Fruit fly (Drosophila melanogaster) whole organism, embryonic: ENCODE results near the gene CG5104.

Experiments used
- ATbp ChIP-seq: fragments of 200-800 bp; sonication (Bioruptor generic); optimal IDR thresholded peaks from 2 replicates; lab custom pipeline; 2017; ENCODE audit warnings: missing biosample characterization, mild to moderate bottlenecking, missing genetic modification characterization, missing genetic modification reagents
- Ada2b ChIP-seq: fragments of 200-800 bp; sonication (Bioruptor generic); IDR thresholded peaks from 2 replicates; pipeline ENCODE4 v1.3.6; 2022; ENCODE audit warnings: missing biosample characterization, missing genetic modification characterization
- Asciz ChIP-seq: fragments of 200-800 bp; sonication (Bioruptor generic); optimal IDR thresholded peaks from 2 replicates; lab custom pipeline; 2017; ENCODE audit warnings: missing biosample characterization, mild to moderate bottlenecking, missing genetic modification characterization, missing genetic modification reagents
- B-H1 ChIP-seq: fragments of 200-800 bp; sonication (Bioruptor generic); IDR thresholded peaks from 3 replicates; pipeline ENCODE4 v1.3.6; 2022; ENCODE audit warnings: missing biosample characterization, missing genetic modification characterization
- CG10274 ChIP-seq: fragments of 200-800 bp; sonication (Bioruptor generic); optimal IDR thresholded peaks from 3 replicates; lab custom pipeline; 2017; ENCODE audit warnings: missing biosample characterization, mild to moderate bottlenecking, missing genetic modification characterization
- CG10654 ChIP-seq: fragments of 200-800 bp; sonication (Bioruptor generic); optimal IDR thresholded peaks from 2 replicates; lab custom pipeline; 2016; ENCODE audit warnings: missing biosample characterization, missing genetic modification characterization
- CG10979 ChIP-seq: fragments of 200-800 bp; sonication (Bioruptor generic); optimal IDR thresholded peaks from 2 replicates; lab custom pipeline; 2018; ENCODE audit warnings: missing biosample characterization, mild to moderate bottlenecking, missing genetic modification characterization, moderate library complexity
- CG11696 ChIP-seq: fragments of 200-800 bp; sonication (Bioruptor generic); IDR thresholded peaks from 2 replicates; pipeline ENCODE4 v1.3.6; 2022; ENCODE audit warnings: missing biosample characterization, missing genetic modification characterization
- CG13123 ChIP-seq: fragments of 200-800 bp; sonication (Bioruptor generic); optimal IDR thresholded peaks from 2 replicates; lab custom pipeline; 2016; ENCODE audit warnings: missing biosample characterization, missing genetic modification characterization
- CG13894 ChIP-seq: fragments of 200-800 bp; sonication (Bioruptor generic); optimal IDR thresholded peaks from 3 replicates; lab custom pipeline; 2018; ENCODE audit warnings: missing biosample characterization, mild to moderate bottlenecking, missing genetic modification characterization, moderate library complexity
- CG15479 ChIP-seq: fragments of 200-800 bp; sonication (Bioruptor generic); optimal IDR thresholded peaks from 3 replicates; lab custom pipeline; 2019; ENCODE audit warnings: missing biosample characterization, mild to moderate bottlenecking, missing genetic modification characterization, moderate library complexity
- CG1832 ChIP-seq: fragments of 200-800 bp; sonication (Bioruptor generic); optimal IDR thresholded peaks from 2 replicates; lab custom pipeline; 2017; ENCODE audit warnings: missing biosample characterization, mild to moderate bottlenecking, missing genetic modification characterization, inconsistent platforms
- CG18476 ChIP-seq: fragments of 200-800 bp; sonication (Bioruptor generic); optimal IDR thresholded peaks from 2 replicates; lab custom pipeline; 2016; ENCODE audit warnings: missing biosample characterization, mild to moderate bottlenecking, missing genetic modification characterization
- CG2129 ChIP-seq: fragments of 200-800 bp; sonication (Bioruptor generic); IDR thresholded peaks from 2 replicates; pipeline ENCODE4 v1.3.6; 2022; ENCODE audit warnings: missing biosample characterization, missing genetic modification characterization; ENCODE audit not compliant: partially characterized antibody
- CG30403 ChIP-seq: fragments of 200-800 bp; sonication (Bioruptor generic); optimal IDR thresholded peaks from 3 replicates; lab custom pipeline; 2016; ENCODE audit warnings: missing biosample characterization, missing genetic modification characterization
- CG7372 ChIP-seq: fragments of 200-800 bp; sonication (Bioruptor generic); IDR thresholded peaks from 2 replicates; pipeline ENCODE4 v1.3.6; 2022; ENCODE audit warnings: missing biosample characterization, missing genetic modification characterization
- CG8281 ChIP-seq: fragments of 200-800 bp; sonication (Bioruptor generic); optimal IDR thresholded peaks from 2 replicates; lab custom pipeline; 2018; ENCODE audit warnings: missing biosample characterization, mild to moderate bottlenecking, missing genetic modification characterization, moderate library complexity
- CG8765 ChIP-seq: fragments of 200-800 bp; sonication (Bioruptor generic); IDR thresholded peaks from 2 replicates; pipeline ENCODE4 v1.3.6; 2022; ENCODE audit warnings: missing biosample characterization, missing genetic modification characterization
- Dfd ChIP-seq, 2 experiments: fragments of >200 bp; optimal IDR thresholded peaks; 2 replicates each; lab custom pipeline; 2017; ENCODE audit warnings: missing biosample characterization in 2 of 2, missing genetic modification characterization in 2 of 2
- Dll ChIP-seq: fragments of 200-800 bp; sonication (Bioruptor generic); IDR thresholded peaks from 4 replicates; pipeline ENCODE4 v1.3.6; 2022; ENCODE audit warnings: missing biosample characterization, missing genetic modification characterization; ENCODE audit not compliant: partially characterized antibody
- Elba2 ChIP-seq: fragments of 200-800 bp; sonication (Bioruptor generic); optimal IDR thresholded peaks from 3 replicates; lab custom pipeline; 2016; ENCODE audit warnings: missing biosample characterization, missing genetic modification characterization
- Hr51 ChIP-seq, 2 experiments: fragments of 200-800 bp; sonication (Bioruptor generic); optimal IDR thresholded peaks; 2 replicates in 1 of 2; 3 replicates in 1 of 2; lab custom pipeline; 2016 to 2018; ENCODE audit warnings: missing biosample characterization in 2 of 2, missing genetic modification characterization in 2 of 2, mild to moderate bottlenecking in 1 of 2, moderate library complexity in 1 of 2
- Kr ChIP-seq: fragments of 200-800 bp; sonication (Bioruptor generic); optimal IDR thresholded peaks from 2 replicates; lab custom pipeline; 2017; ENCODE audit warnings: missing biosample characterization, mild to moderate bottlenecking, missing genetic modification characterization
- MTF-1 ChIP-seq: fragments of 200-800 bp; sonication (Bioruptor generic); optimal IDR thresholded peaks from 2 replicates; lab custom pipeline; 2018; ENCODE audit warnings: missing biosample characterization, mild to moderate bottlenecking, missing genetic modification characterization, borderline replicate concordance
- Neu2 ChIP-seq: fragments of 200-800 bp; sonication (Bioruptor generic); optimal IDR thresholded peaks from 3 replicates; lab custom pipeline; 2016; ENCODE audit warnings: missing biosample characterization, missing genetic modification characterization, borderline replicate concordance
- NfI ChIP-seq: fragments of 200-800 bp; sonication (Bioruptor generic); optimal IDR thresholded peaks from 3 replicates; lab custom pipeline; 2018; ENCODE audit warnings: missing biosample characterization, mild to moderate bottlenecking, missing genetic modification characterization, moderate library complexity
- Scr ChIP-seq: fragments of 200-800 bp; sonication (Bioruptor generic); IDR thresholded peaks from 2 replicates; pipeline ENCODE4 v1.3.6; 2022; ENCODE audit warnings: missing biosample characterization, missing genetic modification characterization; ENCODE audit not compliant: partially characterized antibody
- ap ChIP-seq: fragments of 200-800 bp; sonication (Bioruptor generic); IDR thresholded peaks from 2 replicates; pipeline ENCODE4 v1.3.6; 2022; ENCODE audit warnings: missing biosample characterization, missing genetic modification characterization
- ato ChIP-seq: fragments of 200-800 bp; sonication (Bioruptor generic); IDR thresholded peaks from 2 replicates; pipeline ENCODE4 v1.3.6; 2022; ENCODE audit warnings: missing biosample characterization, missing genetic modification characterization; ENCODE audit not compliant: partially characterized antibody
- cg ChIP-seq: fragments of 200-800 bp; sonication (Bioruptor generic); optimal IDR thresholded peaks from 3 replicates; lab custom pipeline; 2019; ENCODE audit warnings: missing biosample characterization, mild to moderate bottlenecking, missing genetic modification characterization, moderate library complexity
- crp ChIP-seq, 2 experiments: fragments of 200-800 bp; sonication (Bioruptor generic); optimal IDR thresholded peaks; 2 replicates in 1 of 2; 3 replicates in 1 of 2; lab custom pipeline; 2017; ENCODE audit warnings: missing biosample characterization in 2 of 2, missing genetic modification characterization in 2 of 2, mild to moderate bottlenecking in 1 of 2, moderate library complexity in 1 of 2
- eve ChIP-seq, 2 experiments: fragments of >200 bp; optimal IDR thresholded peaks; 2 replicates each; lab custom pipeline; 2017; ENCODE audit warnings: missing biosample characterization in 2 of 2, missing genetic modification characterization in 2 of 2
- gcm ChIP-seq: fragments of 200-800 bp; sonication (Bioruptor generic); optimal IDR thresholded peaks from 2 replicates; lab custom pipeline; 2019; ENCODE audit warnings: missing biosample characterization, mild to moderate bottlenecking, missing genetic modification characterization, moderate library complexity
- grau ChIP-seq: fragments of 200-800 bp; optimal IDR thresholded peaks from 3 replicates; lab custom pipeline; 2019; ENCODE audit warnings: missing biosample characterization, mild to moderate bottlenecking, missing genetic modification characterization, moderate library complexity
- insv ChIP-seq, 2 experiments: fragments of 200-800 bp; sonication (Bioruptor generic); optimal IDR thresholded peaks; 3 replicates each; lab custom pipeline; 2016 to 2018; ENCODE audit warnings: missing biosample characterization in 2 of 2, missing genetic modification characterization in 2 of 2
- kay ChIP-seq: fragments of 200-800 bp; sonication (Bioruptor generic); optimal IDR thresholded peaks from 2 replicates; lab custom pipeline; 2016; ENCODE audit warnings: missing biosample characterization, missing genetic modification characterization
- lola ChIP-seq, 3 experiments: fragments of >200 bp in 2 of 3; fragments of 200-800 bp in 1 of 3; sonication (Bioruptor generic) in 1 of 3; optimal IDR thresholded peaks; 2 replicates each; lab custom pipeline; 2017 to 2019; ENCODE audit warnings: missing biosample characterization in 3 of 3, missing genetic modification characterization in 3 of 3, mild to moderate bottlenecking in 1 of 3, moderate library complexity in 1 of 3
- mam ChIP-seq: fragments of 200-800 bp; sonication (Bioruptor generic); optimal IDR thresholded peaks from 3 replicates; lab custom pipeline; 2016; ENCODE audit warnings: missing biosample characterization, missing genetic modification characterization
- mld ChIP-seq: fragments of 200-800 bp; sonication (Bioruptor generic); IDR thresholded peaks from 3 replicates; pipeline ENCODE4 v1.3.6; 2022; ENCODE audit warnings: missing biosample characterization, missing genetic modification characterization; ENCODE audit not compliant: partially characterized antibody
- odd ChIP-seq: fragments of 200-800 bp; sonication (Bioruptor generic); optimal IDR thresholded peaks from 2 replicates; lab custom pipeline; 2017; ENCODE audit warnings: missing biosample characterization, mild to moderate bottlenecking, missing genetic modification characterization
- otp ChIP-seq: fragments of 200-800 bp; sonication (Bioruptor generic); IDR thresholded peaks from 3 replicates; pipeline ENCODE4, ENCODE4 v1.3.6; 2022; ENCODE audit warnings: missing biosample characterization, missing genetic modification characterization
- shn ChIP-seq: fragments of 200-800 bp; sonication (Bioruptor generic); optimal IDR thresholded peaks from 3 replicates; lab custom pipeline; 2016; ENCODE audit warnings: missing biosample characterization, missing genetic modification characterization
- stc ChIP-seq: fragments of 200-800 bp; sonication (Bioruptor generic); IDR thresholded peaks from 2 replicates; pipeline ENCODE4 v1.3.6; 2022; ENCODE audit warnings: missing biosample characterization, missing genetic modification characterization
- tgo ChIP-seq: fragments of 200-800 bp; sonication (Bioruptor generic); IDR thresholded peaks from 3 replicates; pipeline ENCODE4 v1.3.6; 2022; ENCODE audit warnings: missing biosample characterization, missing genetic modification characterization
- tx ChIP-seq: fragments of 200-800 bp; sonication (Bioruptor generic); optimal IDR thresholded peaks from 2 replicates; lab custom pipeline; 2016; ENCODE audit warnings: missing biosample characterization, missing genetic modification characterization
- unc-4 ChIP-seq: fragments of 200-800 bp; sonication (Bioruptor generic); IDR thresholded peaks from 2 replicates; pipeline ENCODE4 v1.3.6; 2022; ENCODE audit warnings: missing biosample characterization, missing genetic modification characterization; ENCODE audit not compliant: partially characterized antibody
- wek ChIP-seq: fragments of 200-800 bp; sonication (Bioruptor generic); optimal IDR thresholded peaks from 3 replicates; lab custom pipeline; 2018; ENCODE audit warnings: missing biosample characterization, mild to moderate bottlenecking, missing genetic modification characterization, moderate library complexity
- zf30C ChIP-seq: fragments of 200-800 bp; sonication (Bioruptor generic); optimal IDR thresholded peaks from 3 replicates; lab custom pipeline; 2018; ENCODE audit warnings: missing biosample characterization, mild to moderate bottlenecking, missing genetic modification characterization

The CG5104 gene

DNA sequence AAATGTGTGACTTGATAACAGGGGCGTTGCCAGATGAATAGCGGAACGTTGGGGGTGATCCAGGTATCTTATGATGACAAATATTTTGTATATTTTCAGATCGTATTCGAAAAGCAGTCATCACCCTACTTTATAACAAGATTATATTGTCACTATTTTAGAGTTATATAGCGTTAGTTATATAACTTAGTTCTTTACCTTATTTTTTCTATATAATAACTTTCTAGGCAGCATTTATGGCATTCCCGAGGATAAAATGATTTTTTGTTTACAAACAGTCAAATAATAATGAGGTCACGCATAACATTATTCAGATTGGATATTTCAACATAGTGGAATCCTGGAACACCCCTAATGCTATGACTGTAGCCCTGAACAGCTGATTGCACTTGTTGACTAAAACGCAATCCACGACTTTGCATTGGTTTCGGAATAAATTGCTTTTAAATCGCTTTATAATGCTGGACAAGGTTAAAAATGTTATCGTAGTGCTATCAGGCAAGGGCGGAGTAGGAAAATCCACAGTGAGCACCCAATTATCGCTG is 5.5 kb downstream of the CG5104 start, which contains the start of gene Nubp2 (continued):
- TF ChIP-seq kay (GFP tag; lab: Kevin White, UChicago) (peak; percentile 96), CG10654 (peak; percentile 96), NfI (GFP tag; lab: Kevin White, UChicago) (peak; percentile 96), otp (GFP tag; lab: Robert Waterston, UW) (peak; percentile 83), odd (GFP tag; lab: Kevin White, UChicago) (peak; percentile 90), grau (peak; percentile 96), CG13894 (tag; lab: Kevin White, UChicago) (peak; percentile 95), mam (GFP tag; lab: Kevin White, UChicago) (peak; percentile 95), lola (GFP tag; optimal IDR thresholded peaks at IDR 0.05; lab: Kevin White, UChicago) (peak in 1 of 3 experiments; percentile 98), CG13123 (GFP tag; lab: Kevin White, UChicago) (peak; percentile 93), unc-4 (GFP tag; lab: Robert Waterston, UW) (no peak), CG7372 (peak; percentile 95), gcm (GFP tag; lab: Kevin White, UChicago) (peak; percentile 92), CG1832 (GFP tag; lab: Kevin White, UChicago) (no peak), Scr (GFP tag; lab: Robert Waterston, UW) (no peak), CG8281 (tag; lab: Kevin White, UChicago) (peak; percentile 85), Asciz (GFP tag; lab: Kevin White, UChicago) (peak; percentile 86), stc (GFP tag; lab: Robert Waterston, UW) (peak; percentile 89), zf30C (GFP tag; lab: Kevin White, UChicago) (peak; percentile 4), Dfd (GFP tag; optimal IDR thresholded peaks at IDR 0.05; lab: Kevin White, UChicago) (no peak), CG15479 (GFP tag; lab: Kevin White, UChicago) (peak; percentile 52), Dll (GFP tag; lab: Robert Waterston, UW) (no peak; the same call in 3 of the 4 replicates), Neu2 (GFP tag; lab: Kevin White, UChicago) (peak; percentile 65), Elba2 (GFP tag; lab: Kevin White, UChicago) (peak; percentile 90), tx (peak; percentile 92), CG10979 (peak; percentile 94), mld (GFP tag; lab: Robert Waterston, UW) (no peak), insv (GFP tag; optimal IDR thresholded peaks at IDR 0.05; lab: Kevin White, UChicago) (peak in 1 of 2 experiments; percentile 88), CG11696 (GFP tag; lab: Robert Waterston, UW) (peak; percentile 73), ATbp (GFP tag; lab: Kevin White, UChicago) (peak; percentile 88), crp (GFP tag; optimal IDR thresholded peaks at IDR 0.05; lab: Kevin White, UChicago) (peak; percentile 92 to 96), shn (GFP tag; lab: Kevin White, UChicago) (peak; percentile 92), CG10274 (peak; percentile 82), CG18476 (GFP tag; lab: Kevin White, UChicago) (peak; percentile 92), Hr51 (GFP tag; optimal IDR thresholded peaks at IDR 0.05; lab: Kevin White, UChicago) (peak; percentile 92 to 95), MTF-1 (GFP tag; lab: Kevin White, UChicago) (peak; percentile 65), ap (GFP tag; lab: Robert Waterston, UW) (peak; percentile 82), CG2129 (no peak), ato (GFP tag; lab: Robert Waterston, UW) (no peak), CG30403 (GFP tag; lab: Kevin White, UChicago) (peak; percentile 99), CG8765 (GFP tag; lab: Robert Waterston, UW) (peak; percentile 88), Ada2b (GFP tag; lab: Robert Waterston, UW) (peak; percentile 90), tgo (peak; percentile 95), Kr (GFP tag; lab: Kevin White, UChicago) (peak; percentile 15), cg (GFP tag; lab: Kevin White, UChicago) (no peak), wek (GFP tag; lab: Kevin White, UChicago) (peak; percentile 99), eve (GFP tag; optimal IDR thresholded peaks at IDR 0.05; lab: Kevin White, UChicago) (peak; percentile 79 to 97), B-H1 (GFP tag; lab: Robert Waterston, UW) (peak; percentile 77)
